Fruit fly (Drosophila melanogaster) whole organism, embryonic: ENCODE data around the gene CG43610.
A peak's percentile ranks its signal among the peaks of the same experiment; 100 is the strongest.

ENCODE experiments used
- Ada2b ChIP-seq: fragments of 200-800 bp; sonication (Bioruptor generic); IDR thresholded peaks from 2 replicates; pipeline ENCODE4 v1.3.6; 2022; ENCODE audit warnings: missing biosample characterization, missing genetic modification characterization
- B-H1 ChIP-seq: fragments of 200-800 bp; sonication (Bioruptor generic); IDR thresholded peaks from 3 replicates; pipeline ENCODE4 v1.3.6; 2022; ENCODE audit warnings: missing biosample characterization, missing genetic modification characterization
- Bgb ChIP-seq: fragments of 200-800 bp; sonication (Bioruptor generic); IDR thresholded peaks from 2 replicates; pipeline ENCODE4 v1.3.6; 2022; ENCODE audit warnings: missing biosample characterization, missing genetic modification characterization; ENCODE audit not compliant: partially characterized antibody
- CG10431 ChIP-seq: fragments of 200-800 bp; sonication (Bioruptor generic); optimal IDR thresholded peaks from 3 replicates; lab custom pipeline; 2018; ENCODE audit warnings: missing biosample characterization, mild to moderate bottlenecking, missing genetic modification characterization
- CG11085 ChIP-seq: fragments of 200-800 bp; sonication (Bioruptor generic); IDR thresholded peaks from 2 replicates; pipeline ENCODE4 v1.3.6; 2022; ENCODE audit warnings: missing biosample characterization, missing genetic modification characterization
- CG11695 ChIP-seq: fragments of 200-800 bp; sonication (Bioruptor generic); IDR thresholded peaks from 3 replicates; pipeline ENCODE4 v1.3.6; 2022; ENCODE audit warnings: missing biosample characterization, missing genetic modification characterization
- CG12769 ChIP-seq: fragments of 200-800 bp; sonication (Bioruptor generic); optimal IDR thresholded peaks from 2 replicates; lab custom pipeline; 2019; ENCODE audit warnings: missing biosample characterization, mild to moderate bottlenecking, missing genetic modification characterization, moderate library complexity
- CG13123 ChIP-seq: fragments of 200-800 bp; sonication (Bioruptor generic); optimal IDR thresholded peaks from 2 replicates; lab custom pipeline; 2016; ENCODE audit warnings: missing biosample characterization, missing genetic modification characterization
- CG13287 ChIP-seq: fragments of 200-800 bp; sonication (Bioruptor generic); IDR thresholded peaks from 2 replicates; pipeline ENCODE4 v1.3.6; 2022; ENCODE audit warnings: missing biosample characterization, missing genetic modification characterization; ENCODE audit not compliant: partially characterized antibody
- CG17385 ChIP-seq: fragments of 200-800 bp; sonication (Bioruptor generic); optimal IDR thresholded peaks from 3 replicates; lab custom pipeline; 2018; ENCODE audit warnings: missing biosample characterization, mild to moderate bottlenecking, missing genetic modification characterization
- CG17568 ChIP-seq: fragments of 200-800 bp; sonication (Bioruptor generic); optimal IDR thresholded peaks from 2 replicates; lab custom pipeline; 2018; ENCODE audit warnings: missing biosample characterization, mild to moderate bottlenecking, missing genetic modification characterization, moderate library complexity
- CG2889 ChIP-seq: fragments of 200-800 bp; sonication (Bioruptor generic); IDR thresholded peaks from 3 replicates; pipeline ENCODE4 v1.3.6; 2022; ENCODE audit warnings: missing biosample characterization, missing genetic modification characterization
- CG3163 ChIP-seq: fragments of 200-800 bp; sonication (Bioruptor generic); optimal IDR thresholded peaks from 3 replicates; lab custom pipeline; 2016; ENCODE audit warnings: missing biosample characterization, missing genetic modification characterization
- CG34376 ChIP-seq: fragments of 200-800 bp; sonication (Bioruptor generic); optimal IDR thresholded peaks from 2 replicates; lab custom pipeline; 2018; ENCODE audit warnings: missing biosample characterization, mild to moderate bottlenecking, missing genetic modification characterization
- CG34422 ChIP-seq: fragments of 200-800 bp; sonication (Bioruptor generic); IDR thresholded peaks from 3 replicates; pipeline ENCODE4 v1.3.6; 2022; ENCODE audit warnings: missing biosample characterization, missing genetic modification characterization
- CG4360 ChIP-seq: fragments of 200-800 bp; sonication (Bioruptor generic); IDR thresholded peaks from 2 replicates; pipeline ENCODE4 v1.3.6; 2022; ENCODE audit warnings: missing biosample characterization, missing genetic modification characterization
- CG4730 ChIP-seq: fragments of 200-800 bp; sonication (Bioruptor generic); IDR thresholded peaks from 2 replicates; pipeline ENCODE4 v1.3.6; 2022; ENCODE audit warnings: missing biosample characterization, missing genetic modification characterization
- CG5180 ChIP-seq: fragments of 200-800 bp; sonication (Bioruptor generic); optimal IDR thresholded peaks from 3 replicates; lab custom pipeline; 2017; ENCODE audit warnings: missing biosample characterization, missing genetic modification characterization, mild to moderate bottlenecking, moderate library complexity, missing genetic modification reagents
- CG7987 ChIP-seq: fragments of 200-800 bp; sonication (Bioruptor generic); optimal IDR thresholded peaks from 2 replicates; lab custom pipeline; 2018; ENCODE audit warnings: missing biosample characterization, mild to moderate bottlenecking, missing genetic modification characterization, moderate library complexity
- CG8388 ChIP-seq: fragments of 200-800 bp; sonication (Bioruptor generic); optimal IDR thresholded peaks from 2 replicates; lab custom pipeline; 2019; ENCODE audit warnings: missing biosample characterization, mild to moderate bottlenecking, missing genetic modification characterization, moderate library complexity
- CG9932 ChIP-seq: fragments of 200-800 bp; sonication (Bioruptor generic); IDR thresholded peaks from 2 replicates; pipeline ENCODE4 v1.3.6; 2022; ENCODE audit warnings: missing biosample characterization, missing genetic modification characterization
- CrebB ChIP-seq: fragments of 200-800 bp; sonication (Bioruptor generic); optimal IDR thresholded peaks from 3 replicates; lab custom pipeline; 2018; ENCODE audit warnings: missing biosample characterization, mild to moderate bottlenecking, missing genetic modification characterization
- Deaf1 ChIP-seq: fragments of 200-800 bp; optimal IDR thresholded peaks from 3 replicates; lab custom pipeline; 2019; ENCODE audit warnings: missing biosample characterization, mild to moderate bottlenecking, missing genetic modification characterization, moderate library complexity
- HHEX ChIP-seq: fragments of 200-800 bp; sonication (Bioruptor generic); optimal IDR thresholded peaks from 3 replicates; lab custom pipeline; 2017; ENCODE audit warnings: missing biosample characterization, mild to moderate bottlenecking, missing genetic modification characterization, missing genetic modification reagents
- HLH3B ChIP-seq: fragments of 200-800 bp; sonication (Bioruptor generic); IDR thresholded peaks from 2 replicates; pipeline ENCODE4 v1.3.6; 2022; ENCODE audit warnings: missing biosample characterization, missing genetic modification characterization
- HmgZ ChIP-seq: fragments of 200-800 bp; sonication (Bioruptor generic); optimal IDR thresholded peaks from 2 replicates; lab custom pipeline; 2018; ENCODE audit warnings: missing biosample characterization, mild to moderate bottlenecking, missing genetic modification characterization
- Med ChIP-seq: fragments of 200-800 bp; sonication (Bioruptor generic); peaks from one replicate; lab custom pipeline; 2016; ENCODE audit warnings: missing biosample characterization, missing genetic modification characterization, mild to moderate bottlenecking, inconsistent platforms, moderate library complexity
- NK7.1 ChIP-seq: fragments of 200-800 bp; sonication (Bioruptor generic); optimal IDR thresholded peaks from 3 replicates; lab custom pipeline; 2016; ENCODE audit warnings: missing biosample characterization, missing genetic modification characterization
- Six4 ChIP-seq: fragments of 200-800 bp; sonication (Bioruptor generic); optimal IDR thresholded peaks from 2 replicates; lab custom pipeline; 2016; ENCODE audit warnings: missing biosample characterization, missing genetic modification characterization
- Trl ChIP-seq, 3 experiments: fragments of >200 bp in 2 of 3; fragments of 200-800 bp in 1 of 3; sonication (Bioruptor generic) in 1 of 3; optimal IDR thresholded peaks; 2 replicates in 1 of 3; 3 replicates in 2 of 3; lab custom pipeline; 2016 to 2017; ENCODE audit warnings: missing biosample characterization in 1 of 3, missing genetic modification characterization in 1 of 3
- cas ChIP-seq: fragments of 200-800 bp; sonication (Bioruptor generic); IDR thresholded peaks from 2 replicates; pipeline ENCODE4 v1.3.6; 2022; ENCODE audit warnings: missing biosample characterization, missing genetic modification characterization
- cg ChIP-seq: fragments of 200-800 bp; sonication (Bioruptor generic); optimal IDR thresholded peaks from 3 replicates; lab custom pipeline; 2019; ENCODE audit warnings: missing biosample characterization, mild to moderate bottlenecking, missing genetic modification characterization, moderate library complexity
- chinmo ChIP-seq: fragments of 200-800 bp; sonication (Bioruptor generic); IDR thresholded peaks from 4 replicates; pipeline ENCODE4 v1.3.6; 2022; ENCODE audit warnings: missing biosample characterization, missing genetic modification characterization; ENCODE audit not compliant: partially characterized antibody
- chm ChIP-seq: fragments of 200-800 bp; sonication (Bioruptor generic); IDR thresholded peaks from 2 replicates; pipeline ENCODE4 v1.3.6; 2022; ENCODE audit warnings: missing biosample characterization, missing genetic modification characterization
- grn ChIP-seq: fragments of 200-800 bp; sonication (Bioruptor generic); optimal IDR thresholded peaks from 3 replicates; lab custom pipeline; 2017; ENCODE audit warnings: missing biosample characterization, missing genetic modification characterization
- gsb-n ChIP-seq: fragments of 200-800 bp; sonication (Bioruptor generic); optimal IDR thresholded peaks from 3 replicates; lab custom pipeline; 2018; ENCODE audit warnings: missing biosample characterization, mild to moderate bottlenecking, missing genetic modification characterization
- kni ChIP-seq: fragments of 200-800 bp; sonication (Bioruptor generic); optimal IDR thresholded peaks from 3 replicates; lab custom pipeline; 2017; ENCODE audit warnings: mild to moderate bottlenecking, missing biosample characterization, missing genetic modification reagents, missing genetic modification characterization
- lab ChIP-seq: fragments of 200-800 bp; sonication (Bioruptor generic); optimal IDR thresholded peaks from 3 replicates; lab custom pipeline; 2017; ENCODE audit warnings: missing biosample characterization, missing genetic modification characterization, mild to moderate bottlenecking, moderate library complexity, missing genetic modification reagents
- mam ChIP-seq: fragments of 200-800 bp; sonication (Bioruptor generic); optimal IDR thresholded peaks from 3 replicates; lab custom pipeline; 2016; ENCODE audit warnings: missing biosample characterization, missing genetic modification characterization
- otp ChIP-seq: fragments of 200-800 bp; sonication (Bioruptor generic); IDR thresholded peaks from 3 replicates; pipeline ENCODE4, ENCODE4 v1.3.6; 2022; ENCODE audit warnings: missing biosample characterization, missing genetic modification characterization
- pros ChIP-seq: fragments of 200-800 bp; sonication (Bioruptor generic); optimal IDR thresholded peaks from 3 replicates; lab custom pipeline; 2019; ENCODE audit warnings: missing biosample characterization, mild to moderate bottlenecking, missing genetic modification characterization, moderate library complexity
- sd ChIP-seq: fragments of 200-800 bp; sonication (Bioruptor generic); optimal IDR thresholded peaks from 3 replicates; lab custom pipeline; 2018; ENCODE audit warnings: missing biosample characterization, mild to moderate bottlenecking, missing genetic modification characterization, moderate library complexity
- shn ChIP-seq: fragments of 200-800 bp; sonication (Bioruptor generic); optimal IDR thresholded peaks from 3 replicates; lab custom pipeline; 2016; ENCODE audit warnings: missing biosample characterization, missing genetic modification characterization
- sob ChIP-seq: fragments of 200-800 bp; sonication (Bioruptor generic); IDR thresholded peaks from 2 replicates; pipeline ENCODE4 v1.3.6; 2022; ENCODE audit warnings: missing biosample characterization, missing genetic modification characterization
- stc ChIP-seq: fragments of 200-800 bp; sonication (Bioruptor generic); IDR thresholded peaks from 2 replicates; pipeline ENCODE4 v1.3.6; 2022; ENCODE audit warnings: missing biosample characterization, missing genetic modification characterization
- sug ChIP-seq: fragments of 200-800 bp; optimal IDR thresholded peaks from 2 replicates; lab custom pipeline; 2019; ENCODE audit warnings: missing biosample characterization, mild to moderate bottlenecking, missing genetic modification characterization, moderate library complexity
- unc-4 ChIP-seq: fragments of 200-800 bp; sonication (Bioruptor generic); IDR thresholded peaks from 2 replicates; pipeline ENCODE4 v1.3.6; 2022; ENCODE audit warnings: missing biosample characterization, missing genetic modification characterization; ENCODE audit not compliant: partially characterized antibody
- z ChIP-seq: fragments of 200-800 bp; sonication (Bioruptor generic); IDR thresholded peaks from 3 replicates; pipeline ENCODE4 v1.3.6; 2022; ENCODE audit warnings: missing biosample characterization, missing genetic modification characterization
- zen2 ChIP-seq: fragments of 200-800 bp; sonication (Bioruptor generic); IDR thresholded peaks from 3 replicates; pipeline ENCODE4 v1.3.6; 2022; ENCODE audit warnings: missing biosample characterization, missing genetic modification characterization; ENCODE audit not compliant: partially characterized antibody

CG43610 gene

dm6 chr2L:6791845-6792443, 7.1 kb upstream of the CG43610 start:
- TF ChIP-seq B-H1 (GFP tag; lab: Robert Waterston, UW) (no peak), CG34376 (GFP tag; lab: Kevin White, UChicago) (peak; percentile 10), CG10431 (GFP tag; lab: Kevin White, UChicago) (no peak), stc (GFP tag; lab: Robert Waterston, UW) (no peak), CG17568 (GFP tag; lab: Kevin White, UChicago) (peak; percentile 14), HLH3B (GFP tag; lab: Robert Waterston, UW) (no peak), Ada2b (GFP tag; lab: Robert Waterston, UW) (no peak), shn (GFP tag; lab: Kevin White, UChicago) (no peak), kni (GFP tag; lab: Kevin White, UChicago) (peak; percentile 66), sd (tag; lab: Kevin White, UChicago) (peak; percentile 57), cas (GFP tag; lab: Robert Waterston, UW) (no peak), CG12769 (peak; percentile 43), CG4730 (no peak), HHEX (GFP tag; lab: Kevin White, UChicago) (no peak), NK7.1 (GFP tag; lab: Kevin White, UChicago) (no peak), CG11695 (no peak), CG13287 (peak; percentile 51), Trl (optimal IDR thresholded peaks at IDR 0.05; lab: Kevin White, UChicago) (peak; percentile 83 to 93), Trl (GFP tag; optimal IDR thresholded peaks at IDR 0.05; lab: Kevin White, UChicago) (no peak), Bgb (no peak), Deaf1 (tag; lab: Kevin White, UChicago) (peak; percentile 6), gsb-n (tag; lab: Kevin White, UChicago) (peak; percentile 4), chinmo (GFP tag; lab: Robert Waterston, UW) (0 out of 4 replicates have a peak, but pooled peaks have one; percentile 72), CG2889 (GFP tag; lab: Robert Waterston, UW) (no peak), CG5180 (peak; percentile 34), CG11085 (GFP tag; lab: Robert Waterston, UW) (no peak), CG3163 (peak; percentile 99), zen2 (GFP tag; lab: Robert Waterston, UW) (0 out of 3 replicates have a peak, but pooled peaks have one; percentile 4), CG7987 (no peak), CG17385 (peak; percentile 11), HmgZ (tag; lab: Kevin White, UChicago) (peak; percentile 17), CG9932 (GFP tag; lab: Robert Waterston, UW) (0 out of 2 replicates have a peak, but pooled peaks have one; percentile 19), CG4360 (peak; percentile 29; the same call in 1 of the 2 replicates), mam (GFP tag; lab: Kevin White, UChicago) (no peak), cg (peak; percentile 79), sug (tag; lab: Kevin White, UChicago) (peak; percentile 27), otp (no peak), sob (GFP tag; lab: Robert Waterston, UW) (no peak), CG8388 (GFP tag; lab: Kevin White, UChicago) (no peak), z (GFP tag; lab: Robert Waterston, UW) (peak; percentile 97), Six4 (GFP tag; lab: Kevin White, UChicago) (no peak), CG34422 (GFP tag; lab: Robert Waterston, UW) (peak; percentile 25; the same call in 1 of the 3 replicates), CrebB (tag; lab: Kevin White, UChicago) (peak; percentile 42), Med (GFP tag; lab: Kevin White, UChicago) (peak; percentile 49), chm (peak; percentile 73), lab (GFP tag; lab: Kevin White, UChicago) (no peak), pros (peak; percentile 67), grn (GFP tag; lab: Kevin White, UChicago) (no peak), CG13123 (GFP tag; lab: Kevin White, UChicago) (no peak), unc-4 (GFP tag; lab: Robert Waterston, UW) (no peak)
